Fruit fly (Drosophila melanogaster) whole organism, embryonic: ENCODE data around the gene CG2006.

Experiments
- B-H2 ChIP-seq: fragments of 200-800 bp; sonication (Bioruptor generic); optimal IDR thresholded peaks from 2 replicates; lab custom pipeline; 2018; ENCODE audit warnings: missing biosample characterization, mild to moderate bottlenecking, missing genetic modification characterization
- CG1233 ChIP-seq: fragments of 200-800 bp; sonication (Bioruptor generic); optimal IDR thresholded peaks from 4 replicates; lab custom pipeline; 2018; ENCODE audit warnings: missing biosample characterization, mild to moderate bottlenecking, missing genetic modification characterization
- CG12744 ChIP-seq: fragments of 200-800 bp; sonication (Bioruptor generic); optimal IDR thresholded peaks from 2 replicates; lab custom pipeline; 2016; ENCODE audit warnings: missing biosample characterization, missing genetic modification characterization
- CG13123 ChIP-seq: fragments of 200-800 bp; sonication (Bioruptor generic); optimal IDR thresholded peaks from 2 replicates; lab custom pipeline; 2016; ENCODE audit warnings: missing biosample characterization, missing genetic modification characterization
- CG14710 ChIP-seq: fragments of 200-800 bp; sonication (Bioruptor generic); optimal IDR thresholded peaks from 3 replicates; lab custom pipeline; 2019; ENCODE audit warnings: missing biosample characterization, mild to moderate bottlenecking, missing genetic modification characterization, moderate library complexity
- CG17328 ChIP-seq: fragments of 200-800 bp; sonication (Bioruptor generic); IDR thresholded peaks from 2 replicates; pipeline ENCODE4 v1.3.6; 2022; ENCODE audit warnings: missing biosample characterization, missing genetic modification characterization
- CG3065 ChIP-seq: fragments of 200-800 bp; sonication (Bioruptor generic); optimal IDR thresholded peaks from 2 replicates; lab custom pipeline; 2016; ENCODE audit warnings: missing biosample characterization, missing genetic modification characterization
- CG31441 ChIP-seq: fragments of 200-800 bp; sonication (Bioruptor generic); IDR thresholded peaks from 2 replicates; pipeline ENCODE4 v1.3.6; 2022; ENCODE audit warnings: missing biosample characterization, missing genetic modification characterization
- CG3281 ChIP-seq: fragments of 200-800 bp; sonication (Bioruptor generic); optimal IDR thresholded peaks from 3 replicates; lab custom pipeline; 2017; ENCODE audit warnings: missing biosample characterization, mild to moderate bottlenecking, missing genetic modification characterization
- CG34376 ChIP-seq: fragments of 200-800 bp; sonication (Bioruptor generic); optimal IDR thresholded peaks from 2 replicates; lab custom pipeline; 2018; ENCODE audit warnings: missing biosample characterization, mild to moderate bottlenecking, missing genetic modification characterization
- CG34422 ChIP-seq: fragments of 200-800 bp; sonication (Bioruptor generic); IDR thresholded peaks from 3 replicates; pipeline ENCODE4 v1.3.6; 2022; ENCODE audit warnings: missing biosample characterization, missing genetic modification characterization
- CG6683 ChIP-seq: fragments of 200-800 bp; sonication (Bioruptor generic); optimal IDR thresholded peaks from 2 replicates; lab custom pipeline; 2017; ENCODE audit warnings: missing biosample characterization, mild to moderate bottlenecking, missing genetic modification characterization, missing genetic modification reagents
- CG9817 ChIP-seq: fragments of 200-800 bp; sonication (Bioruptor generic); optimal IDR thresholded peaks from 2 replicates; lab custom pipeline; 2018; ENCODE audit warnings: missing biosample characterization, mild to moderate bottlenecking, missing genetic modification characterization, moderate library complexity
- Camta ChIP-seq: fragments of 200-800 bp; sonication (Bioruptor generic); optimal IDR thresholded peaks from 2 replicates; lab custom pipeline; 2016; ENCODE audit warnings: missing biosample characterization, missing genetic modification characterization
- D19A ChIP-seq: fragments of 200-800 bp; optimal IDR thresholded peaks from 3 replicates; lab custom pipeline; 2019; ENCODE audit warnings: missing biosample characterization, mild to moderate bottlenecking, missing genetic modification characterization, moderate library complexity
- Dek ChIP-seq: fragments of 200-800 bp; sonication (Bioruptor generic); optimal IDR thresholded peaks from 3 replicates; lab custom pipeline; 2019; ENCODE audit warnings: missing biosample characterization, mild to moderate bottlenecking, missing genetic modification characterization, moderate library complexity
- Dll ChIP-seq: fragments of 200-800 bp; sonication (Bioruptor generic); IDR thresholded peaks from 4 replicates; pipeline ENCODE4 v1.3.6; 2022; ENCODE audit warnings: missing biosample characterization, missing genetic modification characterization; ENCODE audit not compliant: partially characterized antibody
- Eip74EF ChIP-seq, 2 experiments: fragments of 200-800 bp in 1 of 2; fragments of >200 bp in 1 of 2; sonication (Bioruptor generic) in 1 of 2; optimal IDR thresholded peaks; 2 replicates each; lab custom pipeline; 2017 to 2019; ENCODE audit warnings: missing biosample characterization in 2 of 2, missing genetic modification characterization in 2 of 2, mild to moderate bottlenecking in 1 of 2, moderate library complexity in 1 of 2
- Elba2 ChIP-seq: fragments of 200-800 bp; sonication (Bioruptor generic); optimal IDR thresholded peaks from 3 replicates; lab custom pipeline; 2016; ENCODE audit warnings: missing biosample characterization, missing genetic modification characterization
- HHEX ChIP-seq: fragments of 200-800 bp; sonication (Bioruptor generic); optimal IDR thresholded peaks from 3 replicates; lab custom pipeline; 2017; ENCODE audit warnings: missing biosample characterization, mild to moderate bottlenecking, missing genetic modification characterization, missing genetic modification reagents
- Hand ChIP-seq: fragments of 200-800 bp; sonication (Bioruptor generic); optimal IDR thresholded peaks from 2 replicates; lab custom pipeline; 2017; ENCODE audit warnings: mild to moderate bottlenecking, missing biosample characterization, missing genetic modification reagents, missing genetic modification characterization
- Hmr ChIP-seq: fragments of 200-800 bp; sonication (Bioruptor generic); optimal IDR thresholded peaks from 3 replicates; lab custom pipeline; 2017; ENCODE audit warnings: mild to moderate bottlenecking, missing biosample characterization, missing genetic modification reagents, missing genetic modification characterization
- Nf-YA ChIP-seq: fragments of 200-800 bp; sonication (Bioruptor generic); IDR thresholded peaks from 2 replicates; pipeline ENCODE4 v1.3.6; 2022; ENCODE audit warnings: missing biosample characterization, missing genetic modification characterization
- Nf-YC ChIP-seq: fragments of 200-800 bp; optimal IDR thresholded peaks from 3 replicates; lab custom pipeline; 2019; ENCODE audit warnings: missing biosample characterization, mild to moderate bottlenecking, missing genetic modification characterization, moderate library complexity
- Sox100B ChIP-seq: fragments of 200-800 bp; sonication (Bioruptor generic); optimal IDR thresholded peaks from 3 replicates; lab custom pipeline; 2018; ENCODE audit warnings: missing biosample characterization, mild to moderate bottlenecking, missing genetic modification characterization
- Ssrp ChIP-seq: fragments of 200-800 bp; sonication (Bioruptor generic); optimal IDR thresholded peaks from 2 replicates; lab custom pipeline; 2018; ENCODE audit warnings: missing biosample characterization, mild to moderate bottlenecking, missing genetic modification characterization, moderate library complexity
- Tbp ChIP-seq: fragments of >200 bp; optimal IDR thresholded peaks from 2 replicates; lab custom pipeline; 2018; ENCODE audit warnings: missing biosample characterization, missing genetic modification characterization
- Trl ChIP-seq, 3 experiments: fragments of >200 bp in 2 of 3; fragments of 200-800 bp in 1 of 3; sonication (Bioruptor generic) in 1 of 3; optimal IDR thresholded peaks; 2 replicates in 1 of 3; 3 replicates in 2 of 3; lab custom pipeline; 2016 to 2017; ENCODE audit warnings: missing biosample characterization in 1 of 3, missing genetic modification characterization in 1 of 3
- bab2 ChIP-seq: fragments of 200-800 bp; sonication (Bioruptor generic); optimal IDR thresholded peaks from 2 replicates; lab custom pipeline; 2016; ENCODE audit warnings: missing biosample characterization, missing genetic modification characterization
- br ChIP-seq: fragments of >200 bp; optimal IDR thresholded peaks from 2 replicates; lab custom pipeline; 2017
- chinmo ChIP-seq: fragments of 200-800 bp; sonication (Bioruptor generic); IDR thresholded peaks from 4 replicates; pipeline ENCODE4 v1.3.6; 2022; ENCODE audit warnings: missing biosample characterization, missing genetic modification characterization; ENCODE audit not compliant: partially characterized antibody
- chn ChIP-seq: fragments of 200-800 bp; sonication (Bioruptor generic); optimal IDR thresholded peaks from 2 replicates; lab custom pipeline; 2016; ENCODE audit warnings: missing biosample characterization, missing genetic modification characterization
- crp ChIP-seq, 2 experiments: fragments of 200-800 bp; sonication (Bioruptor generic); optimal IDR thresholded peaks; 2 replicates in 1 of 2; 3 replicates in 1 of 2; lab custom pipeline; 2017; ENCODE audit warnings: missing biosample characterization in 2 of 2, missing genetic modification characterization in 2 of 2, mild to moderate bottlenecking in 1 of 2, moderate library complexity in 1 of 2
- dpn ChIP-seq, 2 experiments: fragments of 200-800 bp; sonication (Bioruptor generic); optimal IDR thresholded peaks; 3 replicates each; lab custom pipeline; 2016; ENCODE audit warnings: missing biosample characterization in 2 of 2, missing genetic modification characterization in 2 of 2
- ems ChIP-seq: fragments of 200-800 bp; sonication (Bioruptor generic); optimal IDR thresholded peaks from 3 replicates; lab custom pipeline; 2016; ENCODE audit warnings: missing biosample characterization, missing genetic modification characterization
- exex ChIP-seq: fragments of 200-800 bp; sonication (Bioruptor generic); optimal IDR thresholded peaks from 4 replicates; lab custom pipeline; 2018; ENCODE audit warnings: missing biosample characterization, mild to moderate bottlenecking, missing genetic modification characterization, moderate library complexity
- gce ChIP-seq: fragments of 200-800 bp; sonication (Bioruptor generic); IDR thresholded peaks from 3 replicates; pipeline ENCODE4 v1.3.6; 2022; ENCODE audit warnings: missing biosample characterization, missing genetic modification characterization
- h ChIP-seq: fragments of >200 bp; optimal IDR thresholded peaks from 2 replicates; lab custom pipeline; 2017
- ind ChIP-seq: fragments of 200-800 bp; sonication (Bioruptor generic); optimal IDR thresholded peaks from 3 replicates; lab custom pipeline; 2016; ENCODE audit warnings: missing biosample characterization, missing genetic modification characterization
- kah ChIP-seq: fragments of 200-800 bp; sonication (Bioruptor generic); optimal IDR thresholded peaks from 2 replicates; lab custom pipeline; 2018; ENCODE audit warnings: missing biosample characterization, mild to moderate bottlenecking, missing genetic modification characterization
- nerfin-2 ChIP-seq: fragments of 200-800 bp; sonication (Bioruptor generic); IDR thresholded peaks from 2 replicates; pipeline ENCODE4 v1.3.6; 2022; ENCODE audit warnings: missing biosample characterization, missing genetic modification characterization; ENCODE audit not compliant: partially characterized antibody
- nom ChIP-seq: fragments of 200-800 bp; sonication (Bioruptor generic); optimal IDR thresholded peaks from 2 replicates; lab custom pipeline; 2017; ENCODE audit warnings: missing biosample characterization, missing genetic modification characterization, mild to moderate bottlenecking, moderate library complexity, missing genetic modification reagents
- oc ChIP-seq: fragments of 200-800 bp; sonication (Bioruptor generic); optimal IDR thresholded peaks from 2 replicates; lab custom pipeline; 2018; ENCODE audit warnings: missing biosample characterization, mild to moderate bottlenecking, missing genetic modification characterization, moderate library complexity
- odd ChIP-seq: fragments of 200-800 bp; sonication (Bioruptor generic); optimal IDR thresholded peaks from 2 replicates; lab custom pipeline; 2017; ENCODE audit warnings: missing biosample characterization, mild to moderate bottlenecking, missing genetic modification characterization
- pan ChIP-seq, 4 experiments: fragments of >200 bp in 3 of 4; fragments of 200-800 bp in 1 of 4; sonication (Bioruptor generic) in 1 of 4; optimal IDR thresholded peaks in 3 of 4; IDR thresholded peaks in 1 of 4; 2 replicates each; pipeline versions ENCODE4 v1.3.6 to Lab custom; 2017 to 2022; ENCODE audit warnings: missing biosample characterization in 2 of 4, missing genetic modification characterization in 2 of 4, mixed read lengths in 1 of 4
- shn ChIP-seq: fragments of 200-800 bp; sonication (Bioruptor generic); optimal IDR thresholded peaks from 3 replicates; lab custom pipeline; 2016; ENCODE audit warnings: missing biosample characterization, missing genetic modification characterization
- sqz ChIP-seq: fragments of 200-800 bp; sonication (Bioruptor generic); optimal IDR thresholded peaks from 3 replicates; lab custom pipeline; 2018; ENCODE audit warnings: missing biosample characterization, mild to moderate bottlenecking, missing genetic modification characterization
- tup ChIP-seq: fragments of 200-800 bp; sonication (Bioruptor generic); optimal IDR thresholded peaks from 2 replicates; lab custom pipeline; 2016; ENCODE audit warnings: missing biosample characterization, mild to moderate bottlenecking, missing genetic modification characterization, moderate library complexity
- zen2 ChIP-seq: fragments of 200-800 bp; sonication (Bioruptor generic); IDR thresholded peaks from 3 replicates; pipeline ENCODE4 v1.3.6; 2022; ENCODE audit warnings: missing biosample characterization, missing genetic modification characterization; ENCODE audit not compliant: partially characterized antibody

The CG2006 gene

dm6 chr3R:29457779-29458382 is 31.4 kb upstream of the CG2006 start (continued):
- TF ChIP-seq CG13123 (GFP tag; lab: Kevin White, UChicago) (no peak), Eip74EF (GFP tag; optimal IDR thresholded peaks at IDR 0.05; lab: Kevin White, UChicago) (no peak), sqz (GFP tag; lab: Kevin White, UChicago) (peak; percentile 2), zen2 (no peak), Dek (tag; lab: Kevin White, UChicago) (no peak), CG6683 (GFP tag; lab: Kevin White, UChicago) (no peak), Sox100B (no peak), D19A (tag; lab: Kevin White, UChicago) (no peak), br (no peak), pan (optimal IDR thresholded peaks at IDR 0.05; lab: Kevin White, UChicago) (no peak), pan (GFP tag; optimal IDR thresholded peaks at IDR 0.05 in 1 of 2, IDR thresholded peaks at IDR 0.05 in 1 of 2) (no peak), bab2 (GFP tag; lab: Kevin White, UChicago) (no peak), Hand (GFP tag; lab: Kevin White, UChicago) (no peak), CG31441 (GFP tag; lab: Robert Waterston, UW) (no peak), ems (GFP tag; lab: Kevin White, UChicago) (no peak), CG12744 (GFP tag; lab: Kevin White, UChicago) (no peak), Tbp (GFP tag; lab: Kevin White, UChicago) (no peak), Nf-YA (GFP tag; lab: Robert Waterston, UW) (no peak), shn (GFP tag; lab: Kevin White, UChicago) (no peak), CG14710 (tag; lab: Kevin White, UChicago) (no peak), Camta (GFP tag; lab: Kevin White, UChicago) (no peak), CG9817 (tag; lab: Kevin White, UChicago) (no peak), CG3065 (GFP tag; lab: Kevin White, UChicago) (no peak), tup (no peak), odd (GFP tag; lab: Kevin White, UChicago) (no peak), nerfin-2 (GFP tag; lab: Robert Waterston, UW) (no peak), Hmr (GFP tag; lab: Kevin White, UChicago) (no peak), CG34376 (GFP tag; lab: Kevin White, UChicago) (no peak), exex (tag; lab: Kevin White, UChicago) (no peak), B-H2 (GFP tag; lab: Kevin White, UChicago) (no peak), Elba2 (GFP tag; lab: Kevin White, UChicago) (peak; percentile 76), ind (GFP tag; lab: Kevin White, UChicago) (no peak), chn (no peak), kah (GFP tag; lab: Kevin White, UChicago) (no peak), gce (no peak), Dll (GFP tag; lab: Robert Waterston, UW) (no peak), Nf-YC (tag; lab: Kevin White, UChicago) (no peak), dpn (GFP tag; optimal IDR thresholded peaks at IDR 0.05; lab: Kevin White, UChicago) (no peak), crp (GFP tag; optimal IDR thresholded peaks at IDR 0.05; lab: Kevin White, UChicago) (no peak), CG17328 (no peak), chinmo (GFP tag; lab: Robert Waterston, UW) (peak; percentile 79; the same call in 2 of the 4 replicates), Ssrp (tag; lab: Kevin White, UChicago) (no peak), CG1233 (no peak), h (lab: Kevin White, UChicago) (no peak), CG3281 (GFP tag; lab: Kevin White, UChicago) (no peak), nom (GFP tag; lab: Kevin White, UChicago) (peak; percentile 5), Trl (optimal IDR thresholded peaks at IDR 0.05; lab: Kevin White, UChicago) (peak; percentile 68 to 80), Trl (GFP tag; optimal IDR thresholded peaks at IDR 0.05; lab: Kevin White, UChicago) (no peak), oc (tag; lab: Kevin White, UChicago) (no peak), HHEX (GFP tag; lab: Kevin White, UChicago) (no peak), CG34422 (GFP tag; lab: Robert Waterston, UW) (0 out of 3 replicates have a peak, but pooled peaks have one; percentile 14)
